Worm (Caenorhabditis elegans) whole organism, young adult: ENCODE data around the gene lmtr-3.

ENCODE experiments used
- C17E4.6 ChIP-seq: fragments of 200-800 bp; sonication (Bioruptor generic); IDR thresholded peaks from 2 replicates; pipeline ENCODE4 v1.3.6; 2022; ENCODE audit warnings: missing genetic modification reagents, missing genetic modification characterization, missing compliant biosample characterization
- F52B5.7 ChIP-seq: sonication (generic microtip); optimal IDR thresholded peaks from 2 replicates; lab custom pipeline; 2016; ENCODE audit warnings: mild to moderate bottlenecking, missing genetic modification characterization, missing compliant biosample characterization
- F57C9.4 ChIP-seq: sonication (generic microtip); optimal IDR thresholded peaks from 2 replicates; lab custom pipeline; 2017; ENCODE audit warnings: mild to moderate bottlenecking, missing genetic modification characterization, missing compliant biosample characterization
- Y56A3A.18 ChIP-seq: fragments of 200-800 bp; sonication (Bioruptor generic); IDR thresholded peaks from 2 replicates; pipeline ENCODE4 v1.3.6; 2022; ENCODE audit warnings: missing genetic modification reagents, missing genetic modification characterization, missing compliant biosample characterization
- Y67H2A.10 ChIP-seq: fragments of 200-800 bp; sonication (Bioruptor generic); conservative IDR thresholded peaks from 2 replicates; pipeline ENCODE4 v1.3.6; 2022; ENCODE audit warnings: missing genetic modification reagents, missing genetic modification characterization, missing compliant biosample characterization
- ZK185.1 ChIP-seq: sonication (generic microtip); optimal IDR thresholded peaks from 2 replicates; lab custom pipeline; 2016; ENCODE audit warnings: mild to moderate bottlenecking, missing genetic modification characterization, missing compliant biosample characterization; ENCODE audit not compliant: poor library complexity, severe bottlenecking
- ama-1 ChIP-seq, 3 experiments: fragments of 150-350 bp in 1 of 3; sonication (generic microtip) in 2 of 3; optimal IDR thresholded peaks; 2 replicates each; lab custom pipeline; 2014 to 2018; ENCODE audit warnings: missing biosample characterization in 2 of 3, missing genetic modification characterization in 2 of 3, missing genetic modification reagents in 2 of 3
- aptf-3 ChIP-seq: fragments of 200-800 bp; sonication (Bioruptor generic); IDR thresholded peaks from 2 replicates; pipeline ENCODE4 v1.3.6; 2022; ENCODE audit warnings: missing genetic modification characterization, missing compliant biosample characterization
- athp-1 ChIP-seq: sonication (generic microtip); optimal IDR thresholded peaks from 2 replicates; lab custom pipeline; 2017; ENCODE audit warnings: mild to moderate bottlenecking, missing genetic modification characterization, missing compliant biosample characterization
- attf-5 ChIP-seq: fragments of 200-800 bp; sonication (Bioruptor generic); optimal IDR thresholded peaks from 2 replicates; lab custom pipeline; 2018; ENCODE audit warnings: mild to moderate bottlenecking, missing genetic modification characterization, missing compliant biosample characterization
- ccch-3 ChIP-seq: fragments of 200-800 bp; sonication (Bioruptor generic); optimal IDR thresholded peaks from 2 replicates; lab custom pipeline; 2018; ENCODE audit warnings: mild to moderate bottlenecking, missing genetic modification characterization, missing compliant biosample characterization
- cebp-1 ChIP-seq, 2 experiments: fragments of 200-800 bp in 1 of 2; sonication (Bioruptor generic) in 1 of 2; sonication (generic microtip) in 1 of 2; IDR thresholded peaks in 1 of 2; optimal IDR thresholded peaks in 1 of 2; 2 replicates each; pipeline versions ENCODE4 v1.3.6 to Lab custom; 2017 to 2022; ENCODE audit warnings: missing compliant biosample characterization in 2 of 2, missing genetic modification characterization in 2 of 2, mild to moderate bottlenecking in 1 of 2, missing genetic modification reagents in 1 of 2, moderate library complexity in 1 of 2
- ceh-27 ChIP-seq: fragments of 200-800 bp; sonication (Bioruptor generic); optimal IDR thresholded peaks from 2 replicates; lab custom pipeline; 2018; ENCODE audit warnings: mild to moderate bottlenecking, missing genetic modification characterization, moderate library complexity, missing compliant biosample characterization
- ceh-40 ChIP-seq: fragments of 200-800 bp; sonication (Bioruptor generic); IDR thresholded peaks from 2 replicates; pipeline ENCODE4 v1.3.6; 2022; ENCODE audit warnings: missing genetic modification characterization, missing compliant biosample characterization
- ceh-79 ChIP-seq: sonication (generic microtip); optimal IDR thresholded peaks from 2 replicates; lab custom pipeline; 2017; ENCODE audit warnings: mild to moderate bottlenecking, missing genetic modification characterization, missing compliant biosample characterization
- die-1 ChIP-seq: sonication (generic microtip); optimal IDR thresholded peaks from 2 replicates; lab custom pipeline; 2016; ENCODE audit warnings: missing genotype, mild to moderate bottlenecking, missing genetic modification characterization, missing compliant biosample characterization
- dox-1 ChIP-seq: fragments of 200-800 bp; sonication (Bioruptor generic); IDR thresholded peaks from 2 replicates; pipeline ENCODE4 v1.3.6; 2022; ENCODE audit warnings: missing genetic modification reagents, missing genetic modification characterization, missing compliant biosample characterization
- dpff-1 ChIP-seq: sonication (generic microtip); optimal IDR thresholded peaks from 2 replicates; lab custom pipeline; 2017; ENCODE audit warnings: mild to moderate bottlenecking, missing genetic modification characterization, missing compliant biosample characterization
- efl-1 ChIP-seq: fragments of 150-350 bp; optimal IDR thresholded peaks from 2 replicates; lab custom pipeline; 2014; ENCODE audit warnings: missing biosample characterization, missing genetic modification reagents, missing genetic modification characterization
- egl-18 ChIP-seq: fragments of 200-800 bp; sonication (Bioruptor generic); IDR thresholded peaks from 2 replicates; pipeline ENCODE4 v1.3.6; 2022; ENCODE audit warnings: missing genetic modification reagents, missing genetic modification characterization, missing compliant biosample characterization
- egl-44 ChIP-seq: fragments of 200-800 bp; sonication (Bioruptor generic); IDR thresholded peaks from 2 replicates; pipeline ENCODE4 v1.3.6; 2022; ENCODE audit warnings: missing genetic modification reagents, missing genetic modification characterization, missing compliant biosample characterization
- ekl-4 ChIP-seq: fragments of 200-800 bp; sonication (Bioruptor generic); IDR thresholded peaks from 2 replicates; pipeline ENCODE4 v1.3.6; 2022; ENCODE audit warnings: missing genetic modification reagents, missing genetic modification characterization, missing compliant biosample characterization
- let-607 ChIP-seq, 2 experiments: fragments of 200-800 bp in 1 of 2; sonication (Bioruptor generic) in 1 of 2; sonication (generic microtip) in 1 of 2; optimal IDR thresholded peaks; 2 replicates each; lab custom pipeline; 2016 to 2018; ENCODE audit warnings: mild to moderate bottlenecking in 2 of 2, missing compliant biosample characterization in 2 of 2, missing genetic modification characterization in 2 of 2, moderate library complexity in 2 of 2, missing genotype in 1 of 2
- lin-26 ChIP-seq: fragments of 200-800 bp; sonication (Bioruptor generic); IDR thresholded peaks from 2 replicates; pipeline ENCODE4 v1.3.6; 2022; ENCODE audit warnings: missing genetic modification reagents, missing genetic modification characterization, missing compliant biosample characterization
- lin-40 ChIP-seq: sonication (generic microtip); optimal IDR thresholded peaks from 2 replicates; lab custom pipeline; 2016; ENCODE audit warnings: missing genetic modification characterization, mild to moderate bottlenecking, missing compliant biosample characterization, missing genotype, missing genetic modification reagents
- lin-54 ChIP-seq: fragments of 200-800 bp; sonication (Bioruptor generic); optimal IDR thresholded peaks from 2 replicates; lab custom pipeline; 2018; ENCODE audit warnings: mild to moderate bottlenecking, missing genetic modification characterization, missing compliant biosample characterization
- lsl-1 ChIP-seq: fragments of 200-800 bp; sonication (Bioruptor generic); optimal IDR thresholded peaks from 2 replicates; lab custom pipeline; 2018; ENCODE audit warnings: mild to moderate bottlenecking, missing genetic modification characterization, moderate library complexity, missing compliant biosample characterization
- lsy-27 ChIP-seq: sonication (generic microtip); optimal IDR thresholded peaks from 2 replicates; lab custom pipeline; 2017; ENCODE audit warnings: missing genetic modification characterization, mild to moderate bottlenecking, missing compliant biosample characterization, antibody characterized with exemption, missing genotype, borderline replicate concordance; ENCODE audit not compliant: insufficient read depth
- madf-10 ChIP-seq: sonication (generic microtip); optimal IDR thresholded peaks from 2 replicates; lab custom pipeline; 2016; ENCODE audit warnings: mild to moderate bottlenecking, missing genetic modification characterization, missing compliant biosample characterization
- madf-6 ChIP-seq: fragments of 200-800 bp; sonication (Bioruptor generic); IDR thresholded peaks from 2 replicates; pipeline ENCODE4 v1.3.6; 2022; ENCODE audit warnings: missing genetic modification reagents, missing genetic modification characterization, missing compliant biosample characterization
- madf-8 ChIP-seq: fragments of 200-800 bp; sonication (Bioruptor generic); conservative IDR thresholded peaks from 2 replicates; pipeline ENCODE4 v1.3.6; 2022; ENCODE audit warnings: missing genetic modification reagents, missing genetic modification characterization, missing compliant biosample characterization
- mcd-1 ChIP-seq: fragments of 200-800 bp; sonication (Bioruptor generic); IDR thresholded peaks from 2 replicates; pipeline ENCODE4 v1.3.6; 2022; ENCODE audit warnings: missing genetic modification reagents, missing genetic modification characterization, missing compliant biosample characterization
- mxl-1 ChIP-seq: sonication (generic microtip); optimal IDR thresholded peaks from 2 replicates; lab custom pipeline; 2016; ENCODE audit warnings: missing genetic modification characterization, missing compliant biosample characterization
- nfya-2 ChIP-seq: fragments of 200-800 bp; sonication (Bioruptor generic); IDR thresholded peaks from 2 replicates; pipeline ENCODE4 v1.3.6; 2022; ENCODE audit warnings: missing genetic modification reagents, missing genetic modification characterization, missing compliant biosample characterization
- nhr-179 ChIP-seq: sonication (generic microtip); optimal IDR thresholded peaks from 2 replicates; lab custom pipeline; 2016; ENCODE audit warnings: mild to moderate bottlenecking, missing genetic modification characterization, missing compliant biosample characterization
- nhr-80 ChIP-seq: sonication (generic microtip); optimal IDR thresholded peaks from 2 replicates; lab custom pipeline; 2016; ENCODE audit warnings: missing genetic modification characterization, missing compliant biosample characterization
- pbrm-1 ChIP-seq: fragments of 200-800 bp; sonication (Bioruptor generic); IDR thresholded peaks from 2 replicates; pipeline ENCODE4 v1.3.6; 2022; ENCODE audit warnings: missing genetic modification reagents, missing genetic modification characterization, missing compliant biosample characterization
- rcor-1 ChIP-seq: fragments of 200-800 bp; sonication (Bioruptor generic); IDR thresholded peaks from 2 replicates; pipeline ENCODE4 v1.3.6; 2022; ENCODE audit warnings: missing genetic modification reagents, missing genetic modification characterization, missing compliant biosample characterization
- rpc-1 ChIP-seq, 2 experiments: fragments of 150-350 bp in 1 of 2; sonication (generic microtip) in 1 of 2; optimal IDR thresholded peaks; 2 replicates each; lab custom pipeline; 2014 to 2018; ENCODE audit warnings: missing biosample characterization in 1 of 2, missing genetic modification characterization in 1 of 2, missing genetic modification reagents in 1 of 2, missing genotype in 1 of 2
- snpc-1.1 ChIP-seq: sonication (generic microtip); optimal IDR thresholded peaks from 2 replicates; lab custom pipeline; 2017; ENCODE audit warnings: missing genetic modification characterization, mild to moderate bottlenecking, missing compliant biosample characterization, antibody characterized with exemption, moderate library complexity, missing genotype, missing genetic modification reagents; ENCODE audit not compliant: insufficient read depth
- snpc-3.4 ChIP-seq: sonication (generic microtip); optimal IDR thresholded peaks from 2 replicates; lab custom pipeline; 2017; ENCODE audit warnings: missing genetic modification characterization, mild to moderate bottlenecking, missing compliant biosample characterization, antibody characterized with exemption, moderate library complexity, missing genotype, missing genetic modification reagents
- xnd-1 ChIP-seq: sonication (generic microtip); optimal IDR thresholded peaks from 2 replicates; lab custom pipeline; 2016; ENCODE audit warnings: missing genotype, missing genetic modification reagents, missing genetic modification characterization, missing compliant biosample characterization
- ztf-22 ChIP-seq: fragments of 200-800 bp; sonication (Bioruptor generic); optimal IDR thresholded peaks from 2 replicates; lab custom pipeline; 2018; ENCODE audit warnings: mild to moderate bottlenecking, missing genetic modification characterization, moderate library complexity, missing compliant biosample characterization
- ztf-3 ChIP-seq: fragments of 200-800 bp; sonication (Bioruptor generic); optimal IDR thresholded peaks from 2 replicates; lab custom pipeline; 2018; ENCODE audit warnings: mild to moderate bottlenecking, missing genetic modification characterization, missing compliant biosample characterization
- ztf-6 ChIP-seq: fragments of 200-800 bp; sonication (Bioruptor generic); IDR thresholded peaks from 2 replicates; pipeline ENCODE4 v1.3.6; 2022; ENCODE audit warnings: missing genetic modification reagents, missing genetic modification characterization, missing compliant biosample characterization

lmtr-3 gene

ce11 chrV:11075209-11076027, 48.6 kb upstream of the lmtr-3 start (continued):
- TF ChIP-seq madf-8 (GFP tag; lab: Robert Waterston, UW) (no peak), rpc-1 (optimal IDR thresholded peaks at IDR 0.05; lab: Kevin White, UChicago) (no peak), rpc-1 (tag; optimal IDR thresholded peaks at IDR 0.05; lab: Kevin White, UChicago) (no peak), rcor-1 (GFP tag; lab: Robert Waterston, UW) (no peak), snpc-3.4 (tag; lab: Kevin White, UChicago) (no peak), dpff-1 (tag; lab: Kevin White, UChicago) (no peak), attf-5 (GFP tag; lab: Kevin White, UChicago) (peak; percentile 29), F57C9.4 (no peak), cebp-1 (GFP tag; IDR thresholded peaks at IDR 0.05; lab: Robert Waterston, UW) (no peak; the same call in 1 of the 2 replicates), cebp-1 (tag; optimal IDR thresholded peaks at IDR 0.05; lab: Kevin White, UChicago) (peak; percentile 61), nhr-179 (tag; lab: Kevin White, UChicago) (no peak), ama-1 (optimal IDR thresholded peaks at IDR 0.05; lab: Kevin White, UChicago) (no peak), ama-1 (GFP tag; optimal IDR thresholded peaks at IDR 0.05; lab: Kevin White, UChicago) (no peak), Y56A3A.18 (GFP tag; lab: Robert Waterston, UW) (peak; percentile 42; the same call in 1 of the 2 replicates), ccch-3 (no peak), ztf-6 (GFP tag; lab: Robert Waterston, UW) (no peak), efl-1 (no peak), snpc-1.1 (tag; lab: Kevin White, UChicago) (no peak), dox-1 (GFP tag; lab: Robert Waterston, UW) (no peak), xnd-1 (tag; lab: Kevin White, UChicago) (no peak), ZK185.1 (tag; lab: Kevin White, UChicago) (no peak), ztf-22 (GFP tag; lab: Kevin White, UChicago) (no peak), Y67H2A.10 (GFP tag; lab: Robert Waterston, UW) (no peak), lin-26 (peak; percentile 15; the same call in 1 of the 2 replicates), egl-18 (GFP tag; lab: Robert Waterston, UW) (no peak), lin-54 (GFP tag; lab: Kevin White, UChicago) (no peak), ceh-79 (no peak), ekl-4 (GFP tag; lab: Robert Waterston, UW) (no peak; the same call in 1 of the 2 replicates), lin-40 (tag; lab: Kevin White, UChicago) (no peak), aptf-3 (GFP tag; lab: Robert Waterston, UW) (no peak), ceh-40 (GFP tag; lab: Robert Waterston, UW) (0 out of 2 replicates have a peak, but pooled peaks have one; percentile 6), lsl-1 (no peak), ztf-3 (no peak), C17E4.6 (no peak), athp-1 (tag; lab: Kevin White, UChicago) (no peak), die-1 (tag; lab: Kevin White, UChicago) (no peak), ceh-27 (GFP tag; lab: Kevin White, UChicago) (peak; percentile 73), let-607 (tag; optimal IDR thresholded peaks at IDR 0.05; lab: Kevin White, UChicago) (no peak), madf-6 (GFP tag; lab: Robert Waterston, UW) (no peak), nhr-80 (tag; lab: Kevin White, UChicago) (no peak), F52B5.7 (tag; lab: Kevin White, UChicago) (no peak), pbrm-1 (GFP tag; lab: Robert Waterston, UW) (peak; percentile 28), madf-10 (no peak), mcd-1 (GFP tag; lab: Robert Waterston, UW) (peak; percentile 43; the same call in 1 of the 2 replicates), lsy-27 (no peak), mxl-1 (tag; lab: Kevin White, UChicago) (no peak), egl-44 (no peak), nfya-2 (GFP tag; lab: Robert Waterston, UW) (no peak)
